Fruit fly (Drosophila melanogaster) whole organism, embryonic: ENCODE measurements around the gene CG3902.

Source experiments
- C15 ChIP-seq: fragments of 200-800 bp; sonication (Bioruptor generic); IDR thresholded peaks from 3 replicates; pipeline ENCODE4 v1.3.6; 2022; ENCODE audit warnings: missing biosample characterization, missing genetic modification characterization
- CG13123 ChIP-seq: fragments of 200-800 bp; sonication (Bioruptor generic); optimal IDR thresholded peaks from 2 replicates; lab custom pipeline; 2016; ENCODE audit warnings: missing biosample characterization, missing genetic modification characterization
- CG13775 ChIP-seq: fragments of 200-800 bp; sonication (Bioruptor generic); optimal IDR thresholded peaks from 3 replicates; lab custom pipeline; 2017; ENCODE audit warnings: missing biosample characterization, mild to moderate bottlenecking, missing genetic modification characterization
- CG1529 ChIP-seq: fragments of 200-800 bp; sonication (Bioruptor generic); optimal IDR thresholded peaks from 3 replicates; lab custom pipeline; 2018; ENCODE audit warnings: missing biosample characterization, missing genetic modification characterization
- Fer2 ChIP-seq: fragments of 200-800 bp; sonication (Bioruptor generic); optimal IDR thresholded peaks from 2 replicates; lab custom pipeline; 2018; ENCODE audit warnings: missing biosample characterization, mild to moderate bottlenecking, missing genetic modification characterization, moderate library complexity
- MBD-R2 ChIP-seq: fragments of 200-800 bp; sonication (Bioruptor generic); IDR thresholded peaks from 2 replicates; pipeline ENCODE4 v1.3.6; 2022; ENCODE audit warnings: missing biosample characterization, missing genetic modification characterization
- Max ChIP-seq: fragments of 200-800 bp; sonication (Bioruptor generic); optimal IDR thresholded peaks from 2 replicates; lab custom pipeline; 2016; ENCODE audit warnings: missing biosample characterization, mild to moderate bottlenecking, missing genetic modification characterization
- Poxn ChIP-seq: fragments of 200-800 bp; sonication (Bioruptor generic); IDR thresholded peaks from 2 replicates; pipeline ENCODE4 v1.3.6; 2022; ENCODE audit warnings: missing biosample characterization, missing genetic modification characterization
- Tbp ChIP-seq: fragments of >200 bp; optimal IDR thresholded peaks from 2 replicates; lab custom pipeline; 2018; ENCODE audit warnings: missing biosample characterization, missing genetic modification characterization
- grn ChIP-seq: fragments of 200-800 bp; sonication (Bioruptor generic); optimal IDR thresholded peaks from 3 replicates; lab custom pipeline; 2017; ENCODE audit warnings: missing biosample characterization, missing genetic modification characterization

dm6 chr3L:18916466-18916865 lies 18.4 kb upstream of the CG3902 start:
- no peak for TF ChIP-seq C15 (GFP tag; lab: Robert Waterston, UW)
- no peak for TF ChIP-seq Max
- TF ChIP-seq Fer2 (tag; lab: Kevin White, UChicago), result no peak
- no peak for TF ChIP-seq grn
- no peak for TF ChIP-seq MBD-R2 (GFP tag; lab: Robert Waterston, UW)
- no peak for TF ChIP-seq CG1529 (GFP tag; lab: Kevin White, UChicago)
- no peak for TF ChIP-seq Tbp (GFP tag; lab: Kevin White, UChicago)
- TF ChIP-seq CG13123 (GFP tag; lab: Kevin White, UChicago), result no peak
- no peak for TF ChIP-seq Poxn (GFP tag; lab: Robert Waterston, UW)
- no peak for TF ChIP-seq CG13775
